Worm (Caenorhabditis elegans) whole organism, L4 larva: ENCODE data around the gene taf-7.1.

Experiments
- F37D6.2 ChIP-seq: sonication (generic microtip); optimal IDR thresholded peaks from 2 replicates; lab custom pipeline; 2016; ENCODE audit warnings: mild to moderate bottlenecking, missing genetic modification characterization, missing compliant biosample characterization
- ama-1 ChIP-seq: fragments of 150-350 bp; optimal IDR thresholded peaks from 2 replicates; lab custom pipeline; 2014; ENCODE audit warnings: inconsistent platforms, mixed read lengths
- daf-12 ChIP-seq: fragments of 150-350 bp; optimal IDR thresholded peaks from 2 replicates; lab custom pipeline; 2014; ENCODE audit warnings: missing biosample characterization, missing genetic modification reagents, missing genetic modification characterization
- dve-1 ChIP-seq: sonication (generic microtip); optimal IDR thresholded peaks from 2 replicates; lab custom pipeline; 2017; ENCODE audit warnings: antibody characterized with exemption, mild to moderate bottlenecking, missing genetic modification characterization, missing compliant biosample characterization; ENCODE audit not compliant: insufficient read depth
- fkh-10 ChIP-seq: fragments of 150-350 bp; optimal IDR thresholded peaks from 2 replicates; lab custom pipeline; 2014; ENCODE audit warnings: missing biosample characterization, missing genetic modification reagents, missing genetic modification characterization
- hlh-11 ChIP-seq: fragments of 200-800 bp; sonication (Bioruptor generic); optimal IDR thresholded peaks from 2 replicates; lab custom pipeline; 2018; ENCODE audit warnings: mild to moderate bottlenecking, missing genetic modification characterization, missing compliant biosample characterization
- lin-39 ChIP-seq: fragments of 150-350 bp; optimal IDR thresholded peaks from 2 replicates; lab custom pipeline; 2014; ENCODE audit warnings: missing biosample characterization, missing genetic modification reagents, missing genetic modification characterization
- lsy-2 ChIP-seq, 2 experiments: fragments of 150-350 bp in 1 of 2; sonication (generic microtip) in 1 of 2; optimal IDR thresholded peaks; 2 replicates each; lab custom pipeline; 2014 to 2017; ENCODE audit warnings: missing biosample characterization in 2 of 2, missing genetic modification characterization in 2 of 2
- nhr-237 ChIP-seq: sonication (generic microtip); optimal IDR thresholded peaks from 2 replicates; lab custom pipeline; 2017; ENCODE audit warnings: missing biosample characterization, missing genetic modification characterization
- nhr-76 ChIP-seq: fragments of 150-350 bp; optimal IDR thresholded peaks from 2 replicates; lab custom pipeline; 2014; ENCODE audit warnings: missing biosample characterization, missing genetic modification characterization
- ztf-11 ChIP-seq: fragments of 150-350 bp; optimal IDR thresholded peaks from 2 replicates; lab custom pipeline; 2014; ENCODE audit warnings: missing biosample characterization, missing genetic modification characterization

DNA sequence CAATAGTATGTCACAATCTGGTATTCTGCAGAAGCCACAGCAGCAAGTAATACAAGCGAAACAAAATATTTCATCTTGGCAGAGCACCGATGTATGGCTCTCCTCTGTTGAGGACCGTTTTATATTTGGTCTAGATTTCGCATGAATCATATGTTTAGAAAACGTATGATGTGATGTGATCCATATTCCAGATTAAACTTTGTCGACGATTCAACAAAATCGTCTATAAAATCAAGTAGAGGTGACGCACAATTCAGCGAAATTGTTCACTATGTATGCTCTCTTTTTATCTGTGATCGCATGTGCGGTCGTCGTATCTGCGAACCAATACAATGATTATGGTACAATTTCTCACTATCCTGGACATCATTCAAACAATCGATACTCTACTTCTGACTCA lies 42.6 kb upstream of the taf-7.1 start, which contains the start of the genes Y62H9A.3 and Y62H9A.4:
- no peak for TF ChIP-seq daf-12
- no peak for TF ChIP-seq lin-39
- TF ChIP-seq ztf-11 (tag; lab: Kevin White, UChicago): no peak
- no peak for TF ChIP-seq nhr-76
- no peak for TF ChIP-seq fkh-10 (GFP tag; lab: Kevin White, UChicago)
- no peak for TF ChIP-seq hlh-11 (tag; lab: Kevin White, UChicago)
- no peak for TF ChIP-seq lsy-2 (tag; optimal IDR thresholded peaks at IDR 0.05; lab: Kevin White, UChicago)
- TF ChIP-seq ama-1: no peak
- TF ChIP-seq dve-1: no peak
- no peak for TF ChIP-seq nhr-237 (tag; lab: Kevin White, UChicago)
- no peak for TF ChIP-seq F37D6.2 (tag; lab: Kevin White, UChicago)
